Fruit fly (Drosophila melanogaster) whole organism, embryonic: ENCODE data around the gene CG45207.

Experiments used
- Blimp-1 ChIP-seq: fragments of 200-800 bp; sonication (Bioruptor generic); optimal IDR thresholded peaks from 3 replicates; lab custom pipeline; 2018; ENCODE audit warnings: missing biosample characterization, missing genetic modification characterization, mild to moderate bottlenecking, moderate library complexity, missing genetic modification reagents
- CG10654 ChIP-seq: fragments of 200-800 bp; sonication (Bioruptor generic); optimal IDR thresholded peaks from 2 replicates; lab custom pipeline; 2016; ENCODE audit warnings: missing biosample characterization, missing genetic modification characterization
- CG10979 ChIP-seq: fragments of 200-800 bp; sonication (Bioruptor generic); optimal IDR thresholded peaks from 2 replicates; lab custom pipeline; 2018; ENCODE audit warnings: missing biosample characterization, mild to moderate bottlenecking, missing genetic modification characterization, moderate library complexity
- CG12236 ChIP-seq: fragments of 200-800 bp; sonication (Bioruptor generic); optimal IDR thresholded peaks from 2 replicates; lab custom pipeline; 2016; ENCODE audit warnings: missing biosample characterization, missing genetic modification characterization
- CG12769 ChIP-seq: fragments of 200-800 bp; sonication (Bioruptor generic); optimal IDR thresholded peaks from 2 replicates; lab custom pipeline; 2019; ENCODE audit warnings: missing biosample characterization, mild to moderate bottlenecking, missing genetic modification characterization, moderate library complexity
- CG13624 ChIP-seq: fragments of 200-800 bp; sonication (Bioruptor generic); optimal IDR thresholded peaks from 2 replicates; lab custom pipeline; 2016; ENCODE audit warnings: missing biosample characterization, missing genetic modification characterization
- CG1529 ChIP-seq: fragments of 200-800 bp; sonication (Bioruptor generic); optimal IDR thresholded peaks from 3 replicates; lab custom pipeline; 2018; ENCODE audit warnings: missing biosample characterization, missing genetic modification characterization
- CG15514 ChIP-seq: fragments of 200-800 bp; sonication (Bioruptor generic); optimal IDR thresholded peaks from 3 replicates; lab custom pipeline; 2017; ENCODE audit warnings: missing biosample characterization, missing genetic modification characterization, mild to moderate bottlenecking, moderate library complexity, missing genetic modification reagents
- CG17612 ChIP-seq: fragments of 200-800 bp; sonication (Bioruptor generic); IDR thresholded peaks from 2 replicates; pipeline ENCODE4 v1.3.6; 2022; ENCODE audit warnings: missing biosample characterization, missing genetic modification characterization
- CG31388 ChIP-seq: fragments of 200-800 bp; sonication (Bioruptor generic); optimal IDR thresholded peaks from 2 replicates; lab custom pipeline; 2016; ENCODE audit warnings: missing biosample characterization, missing genetic modification characterization
- CG31441 ChIP-seq: fragments of 200-800 bp; sonication (Bioruptor generic); IDR thresholded peaks from 2 replicates; pipeline ENCODE4 v1.3.6; 2022; ENCODE audit warnings: missing biosample characterization, missing genetic modification characterization
- CG34376 ChIP-seq: fragments of 200-800 bp; sonication (Bioruptor generic); optimal IDR thresholded peaks from 2 replicates; lab custom pipeline; 2018; ENCODE audit warnings: missing biosample characterization, mild to moderate bottlenecking, missing genetic modification characterization
- CG4328 ChIP-seq: fragments of 200-800 bp; sonication (Bioruptor generic); optimal IDR thresholded peaks from 3 replicates; lab custom pipeline; 2017; ENCODE audit warnings: missing biosample characterization, missing genetic modification reagents, missing genetic modification characterization
- CG4617 ChIP-seq: fragments of 200-800 bp; sonication (Bioruptor generic); optimal IDR thresholded peaks from 3 replicates; lab custom pipeline; 2016; ENCODE audit warnings: missing biosample characterization, missing genetic modification characterization, borderline replicate concordance
- CG6254 ChIP-seq: fragments of 200-800 bp; sonication (Bioruptor generic); optimal IDR thresholded peaks from 3 replicates; lab custom pipeline; 2017; ENCODE audit warnings: mild to moderate bottlenecking, missing biosample characterization, missing genetic modification reagents, missing genetic modification characterization
- CG6813 ChIP-seq: fragments of 200-800 bp; sonication (Bioruptor generic); optimal IDR thresholded peaks from 2 replicates; lab custom pipeline; 2017; ENCODE audit warnings: missing biosample characterization, missing genetic modification characterization, mild to moderate bottlenecking, moderate library complexity, missing genetic modification reagents
- CG7357 ChIP-seq: fragments of 200-800 bp; sonication (Bioruptor generic); IDR thresholded peaks from 3 replicates; pipeline ENCODE4 v1.3.6; 2022; ENCODE audit warnings: missing biosample characterization, missing genetic modification characterization
- CG7928 ChIP-seq: fragments of 200-800 bp; sonication (Bioruptor generic); optimal IDR thresholded peaks from 2 replicates; lab custom pipeline; 2017; ENCODE audit warnings: missing biosample characterization, mild to moderate bottlenecking, missing genetic modification characterization
- Chrac-16 ChIP-seq: fragments of 200-800 bp; sonication (Bioruptor generic); optimal IDR thresholded peaks from 3 replicates; lab custom pipeline; 2016; ENCODE audit warnings: missing biosample characterization, missing genetic modification characterization
- Dip2 ChIP-seq: fragments of 200-800 bp; sonication (Bioruptor generic); IDR thresholded peaks from 2 replicates; pipeline ENCODE4 v1.3.6; 2022; ENCODE audit warnings: missing biosample characterization, missing genetic modification characterization
- Dref ChIP-seq: fragments of 200-800 bp; sonication (Bioruptor generic); IDR thresholded peaks from 2 replicates; pipeline ENCODE4 v1.3.6; 2022; ENCODE audit warnings: missing biosample characterization, missing genetic modification characterization
- Ets65A ChIP-seq: fragments of 200-800 bp; sonication (Bioruptor generic); peaks from one replicate; lab custom pipeline; 2016; ENCODE audit warnings: missing biosample characterization, missing genetic modification characterization
- HHEX ChIP-seq: fragments of 200-800 bp; sonication (Bioruptor generic); optimal IDR thresholded peaks from 3 replicates; lab custom pipeline; 2017; ENCODE audit warnings: missing biosample characterization, mild to moderate bottlenecking, missing genetic modification characterization, missing genetic modification reagents
- HLHmδ ChIP-seq: fragments of 200-800 bp; sonication (Bioruptor generic); optimal IDR thresholded peaks from 2 replicates; lab custom pipeline; 2018; ENCODE audit warnings: missing biosample characterization, mild to moderate bottlenecking, missing genetic modification characterization, moderate library complexity
- Jarid2 ChIP-seq: fragments of 200-800 bp; sonication (Bioruptor generic); optimal IDR thresholded peaks from 3 replicates; lab custom pipeline; 2017; ENCODE audit warnings: mild to moderate bottlenecking, missing biosample characterization, missing genetic modification reagents, missing genetic modification characterization
- Neu2 ChIP-seq: fragments of 200-800 bp; sonication (Bioruptor generic); optimal IDR thresholded peaks from 3 replicates; lab custom pipeline; 2016; ENCODE audit warnings: missing biosample characterization, missing genetic modification characterization, borderline replicate concordance
- PHDP ChIP-seq: fragments of 200-800 bp; sonication (Bioruptor generic); optimal IDR thresholded peaks from 3 replicates; lab custom pipeline; 2018; ENCODE audit warnings: missing biosample characterization, mild to moderate bottlenecking, missing genetic modification characterization, moderate library complexity
- Spps ChIP-seq: fragments of 200-800 bp; sonication (Bioruptor generic); optimal IDR thresholded peaks from 2 replicates; lab custom pipeline; 2018; ENCODE audit warnings: missing biosample characterization, mild to moderate bottlenecking, missing genetic modification characterization
- Xbp1 ChIP-seq: fragments of 200-800 bp; sonication (Bioruptor generic); optimal IDR thresholded peaks from 3 replicates; lab custom pipeline; 2016; ENCODE audit warnings: missing biosample characterization, mild to moderate bottlenecking, missing genetic modification characterization
- ab ChIP-seq: fragments of 200-800 bp; sonication (Bioruptor generic); optimal IDR thresholded peaks from 2 replicates; lab custom pipeline; 2016; ENCODE audit warnings: missing biosample characterization, missing genetic modification characterization
- cg ChIP-seq: fragments of 200-800 bp; sonication (Bioruptor generic); optimal IDR thresholded peaks from 3 replicates; lab custom pipeline; 2019; ENCODE audit warnings: missing biosample characterization, mild to moderate bottlenecking, missing genetic modification characterization, moderate library complexity
- chif ChIP-seq, 2 experiments: fragments of 200-800 bp; sonication (Bioruptor generic); optimal IDR thresholded peaks; 3 replicates each; lab custom pipeline; 2016; ENCODE audit warnings: missing biosample characterization in 2 of 2, missing genetic modification characterization in 2 of 2
- dan ChIP-seq: fragments of 200-800 bp; sonication (Bioruptor generic); IDR thresholded peaks from 2 replicates; pipeline ENCODE4 v1.3.6; 2022; ENCODE audit warnings: missing biosample characterization, missing genetic modification characterization
- dysf ChIP-seq: fragments of 200-800 bp; sonication (Bioruptor generic); IDR thresholded peaks from 3 replicates; pipeline ENCODE4 v1.3.6; 2022; ENCODE audit warnings: missing biosample characterization, missing genetic modification characterization
- ewg ChIP-seq: fragments of 200-800 bp; sonication (Bioruptor generic); optimal IDR thresholded peaks from 3 replicates; lab custom pipeline; 2017; ENCODE audit warnings: mild to moderate bottlenecking, missing biosample characterization, missing genetic modification reagents, missing genetic modification characterization
- grau ChIP-seq: fragments of 200-800 bp; optimal IDR thresholded peaks from 3 replicates; lab custom pipeline; 2019; ENCODE audit warnings: missing biosample characterization, mild to moderate bottlenecking, missing genetic modification characterization, moderate library complexity
- h ChIP-seq: fragments of >200 bp; optimal IDR thresholded peaks from 2 replicates; lab custom pipeline; 2017
- hb ChIP-seq: fragments of 200-800 bp; sonication (Bioruptor generic); IDR thresholded peaks from 3 replicates; pipeline ENCODE4 v1.3.6; 2022; ENCODE audit warnings: missing biosample characterization, missing genetic modification characterization; ENCODE audit not compliant: partially characterized antibody
- inv ChIP-seq: fragments of 200-800 bp; sonication (Bioruptor generic); IDR thresholded peaks from 2 replicates; pipeline ENCODE4 v1.3.6; 2022; ENCODE audit warnings: missing biosample characterization, missing genetic modification characterization; ENCODE audit not compliant: partially characterized antibody
- kni ChIP-seq: fragments of 200-800 bp; sonication (Bioruptor generic); optimal IDR thresholded peaks from 3 replicates; lab custom pipeline; 2017; ENCODE audit warnings: mild to moderate bottlenecking, missing biosample characterization, missing genetic modification reagents, missing genetic modification characterization
- luna ChIP-seq: fragments of 200-800 bp; sonication (Bioruptor generic); optimal IDR thresholded peaks from 2 replicates; lab custom pipeline; 2016; ENCODE audit warnings: missing biosample characterization, missing genetic modification characterization
- otp ChIP-seq: fragments of 200-800 bp; sonication (Bioruptor generic); IDR thresholded peaks from 3 replicates; pipeline ENCODE4, ENCODE4 v1.3.6; 2022; ENCODE audit warnings: missing biosample characterization, missing genetic modification characterization
- p53 ChIP-seq: fragments of 200-800 bp; sonication (Bioruptor generic); optimal IDR thresholded peaks from 2 replicates; lab custom pipeline; 2016; ENCODE audit warnings: missing biosample characterization, missing genetic modification characterization
- pan ChIP-seq, 4 experiments: fragments of >200 bp in 3 of 4; fragments of 200-800 bp in 1 of 4; sonication (Bioruptor generic) in 1 of 4; optimal IDR thresholded peaks in 3 of 4; IDR thresholded peaks in 1 of 4; 2 replicates each; pipeline versions ENCODE4 v1.3.6 to Lab custom; 2017 to 2022; ENCODE audit warnings: missing biosample characterization in 2 of 4, missing genetic modification characterization in 2 of 4, mixed read lengths in 1 of 4
- pb ChIP-seq: fragments of 200-800 bp; sonication (Bioruptor generic); optimal IDR thresholded peaks from 3 replicates; lab custom pipeline; 2016; ENCODE audit warnings: missing biosample characterization, missing genetic modification characterization
- slou ChIP-seq: fragments of 200-800 bp; sonication (Bioruptor generic); optimal IDR thresholded peaks from 3 replicates; lab custom pipeline; 2016; ENCODE audit warnings: missing biosample characterization, missing genetic modification characterization
- stwl ChIP-seq: fragments of 200-800 bp; sonication (Bioruptor generic); optimal IDR thresholded peaks from 3 replicates; lab custom pipeline; 2018; ENCODE audit warnings: missing biosample characterization, mild to moderate bottlenecking, missing genetic modification characterization, moderate library complexity
- tin ChIP-seq: fragments of 200-800 bp; sonication (Bioruptor generic); optimal IDR thresholded peaks from 3 replicates; lab custom pipeline; 2016; ENCODE audit warnings: missing biosample characterization, missing genetic modification characterization
- toy ChIP-seq: fragments of 200-800 bp; sonication (Bioruptor generic); IDR thresholded peaks from 2 replicates; pipeline ENCODE4 v1.3.6; 2022; ENCODE audit warnings: missing biosample characterization, missing genetic modification characterization
- zfh1 ChIP-seq: fragments of 200-800 bp; sonication (Bioruptor generic); IDR thresholded peaks from 3 replicates; pipeline ENCODE4 v1.3.6; 2022; ENCODE audit warnings: missing biosample characterization, missing genetic modification characterization

The CG45207 gene

dm6 chr3R:15794258-15794727, 19.2 kb upstream of the CG45207 start (continued):
- TF ChIP-seq slou = no peak
- TF ChIP-seq toy = no peak
- peak; percentile 55 for TF ChIP-seq CG4328 (GFP tag; lab: Kevin White, UChicago)
- TF ChIP-seq Xbp1 (GFP tag; lab: Kevin White, UChicago) = no peak
- TF ChIP-seq kni (GFP tag; lab: Kevin White, UChicago) = peak; percentile 72
- TF ChIP-seq Jarid2 (GFP tag; lab: Kevin White, UChicago) = no peak
- TF ChIP-seq PHDP (tag; lab: Kevin White, UChicago) = peak; percentile 49
- TF ChIP-seq CG13624 (GFP tag; lab: Kevin White, UChicago) = peak; percentile 83
- TF ChIP-seq otp (GFP tag; lab: Robert Waterston, UW) = no peak
- peak; percentile 0 for TF ChIP-seq CG1529 (GFP tag; lab: Kevin White, UChicago)
- TF ChIP-seq luna = no peak
- peak; percentile 49 for TF ChIP-seq HHEX (GFP tag; lab: Kevin White, UChicago)
- no peak for TF ChIP-seq CG12769 (tag; lab: Kevin White, UChicago)
- no peak for TF ChIP-seq CG7357
- TF ChIP-seq inv (GFP tag; lab: Robert Waterston, UW) = no peak
- TF ChIP-seq grau (tag; lab: Kevin White, UChicago) = peak; percentile 16
- peak; percentile 30 for TF ChIP-seq CG4617
- no peak for TF ChIP-seq HLHmδ (GFP tag; lab: Kevin White, UChicago)
- TF ChIP-seq CG6813 = no peak
- TF ChIP-seq dysf = peak; percentile 28; the same call in 1 of the 3 replicates
- TF ChIP-seq p53 = peak; percentile 15
- TF ChIP-seq hb (GFP tag; lab: Robert Waterston, UW) = no peak
- TF ChIP-seq CG34376 (GFP tag; lab: Kevin White, UChicago) = peak; percentile 61
- no peak for TF ChIP-seq stwl (tag; lab: Kevin White, UChicago)
- TF ChIP-seq pan (optimal IDR thresholded peaks at IDR 0.05; lab: Kevin White, UChicago) = no peak
- no peak for TF ChIP-seq pan (GFP tag; optimal IDR thresholded peaks at IDR 0.05 in 1 of 2, IDR thresholded peaks at IDR 0.05 in 1 of 2)
- peak; percentile 99 for TF ChIP-seq cg
- no peak for TF ChIP-seq h (lab: Kevin White, UChicago)
- TF ChIP-seq CG10979 (tag; lab: Kevin White, UChicago) = peak; percentile 7
- TF ChIP-seq Blimp-1 (GFP tag; lab: Kevin White, UChicago) = peak; percentile 9
- no peak for TF ChIP-seq dan (GFP tag; lab: Robert Waterston, UW)
- no peak for TF ChIP-seq Dip2
- no peak for TF ChIP-seq CG31441 (GFP tag; lab: Robert Waterston, UW)
- TF ChIP-seq CG17612 (GFP tag; lab: Robert Waterston, UW) = no peak
- TF ChIP-seq zfh1 = 0 out of 3 replicates have a peak, but pooled peaks have one; percentile 32
- TF ChIP-seq chif (GFP tag; optimal IDR thresholded peaks at IDR 0.05; lab: Kevin White, UChicago) = peak; percentile 12 to 21
- TF ChIP-seq Chrac-16 (GFP tag; lab: Kevin White, UChicago) = no peak
- TF ChIP-seq Ets65A (GFP tag; lab: Kevin White, UChicago) = no peak
- peak; percentile 2 for TF ChIP-seq CG7928
- TF ChIP-seq CG6254 (GFP tag; lab: Kevin White, UChicago) = no peak
- no peak for TF ChIP-seq tin (GFP tag; lab: Kevin White, UChicago)
- TF ChIP-seq pb = no peak
- TF ChIP-seq CG12236 (GFP tag; lab: Kevin White, UChicago) = peak; percentile 33
- no peak for TF ChIP-seq ab (GFP tag; lab: Kevin White, UChicago)
- TF ChIP-seq Dref (GFP tag; lab: Robert Waterston, UW) = no peak
- no peak for TF ChIP-seq CG10654
- TF ChIP-seq Neu2 = no peak
- TF ChIP-seq Spps (tag; lab: Kevin White, UChicago) = no peak
- no peak for TF ChIP-seq CG31388 (GFP tag; lab: Kevin White, UChicago)
- TF ChIP-seq CG15514 (GFP tag; lab: Kevin White, UChicago) = peak; percentile 45
- peak; percentile 53 for TF ChIP-seq ewg (GFP tag; lab: Kevin White, UChicago)
